Fruit fly (Drosophila melanogaster) Kc167 (cell line): ENCODE results near the gene ast.

Experiments
- Myc ChIP-seq: fragments of >200 bp; optimal IDR thresholded peaks from 2 replicates; lab custom pipeline; 2017; ENCODE audit warnings: missing external identifiers
- Sin3A ChIP-seq: fragments of >200 bp; optimal IDR thresholded peaks from 2 replicates; lab custom pipeline; 2018; ENCODE audit warnings: missing external identifiers
- h ChIP-seq: fragments of >200 bp; optimal IDR thresholded peaks from 3 replicates; lab custom pipeline; 2018; ENCODE audit warnings: missing external identifiers
- insv ChIP-seq: fragments of >200 bp; optimal IDR thresholded peaks from 3 replicates; lab custom pipeline; 2018; ENCODE audit warnings: missing external identifiers
- psq ChIP-seq: fragments of >200 bp; optimal IDR thresholded peaks from 2 replicates; lab custom pipeline; 2017; ENCODE audit warnings: missing external identifiers
- ttk ChIP-seq: sonication (Bioruptor generic); optimal IDR thresholded peaks from 2 replicates; lab custom pipeline; 2017; ENCODE audit warnings: missing external identifiers

- TF ChIP-seq ttk (lab: Kevin White, UChicago) (no peak), Sin3A (lab: Kevin White, UChicago) (no peak), insv (lab: Kevin White, UChicago) (no peak), h (lab: Kevin White, UChicago) (no peak), psq (lab: Kevin White, UChicago) (no peak), Myc (no peak)
These were observed 51.5 kb downstream of the ast start, which contains the start of the genes Pino and TBC1D23 for dm6 chr2L:1128932-1129887.
